Worm (Caenorhabditis elegans) whole organism, dauer: Measurements from ENCODE around the gene cest-5.1.

Source experiments
- unc-62 ChIP-seq: sonication (generic microtip); optimal IDR thresholded peaks from 2 replicates; lab custom pipeline; 2017; ENCODE audit warnings: missing biosample characterization, missing genetic modification reagents, missing genetic modification characterization

cest-5.1 gene

ce11 chrIV:6631704-6632272 is at the start of gene cest-5.1, which contains the start of gene C01B10.9:
cest-5.1 (minus strand) TSS chrIV:6631754.
C01B10.9 (plus strand) TSS chrIV:6632222.
- no peak for TF ChIP-seq unc-62 (GFP tag; lab: Kevin White, UChicago)

ce11 chrIV:6667898-6668297 is 36.3 kb upstream of the cest-5.1 start, which contains the start of gene Y73B6A.1:
Y73B6A.1 (minus strand) TSS chrIV:6667998.
- TF ChIP-seq unc-62 (GFP tag; lab: Kevin White, UChicago), result no peak

ce11 chrIV:6664336-6664735 is 32.8 kb upstream of the cest-5.1 start:
- TF ChIP-seq unc-62 (GFP tag; lab: Kevin White, UChicago), result no peak

ce11 chrIV:6657519-6658031 is 26.0 kb upstream of the cest-5.1 start, which contains the start of gene C01B10.11:
C01B10.11 (plus strand) TSS chrIV:6657981.
- TF ChIP-seq unc-62 (GFP tag; lab: Kevin White, UChicago), result no peak

- TF ChIP-seq unc-62 (GFP tag; lab: Kevin White, UChicago), result no peak
Observed at ce11 chrIV:6655747-6656146, 24.2 kb upstream of the cest-5.1 start.

- TF ChIP-seq unc-62 (GFP tag; lab: Kevin White, UChicago), result no peak
Observed at ce11 chrIV:6653663-6654201, 22.2 kb upstream of the cest-5.1 start.

ce11 chrIV:6652479-6653022 is 21.0 kb upstream of the cest-5.1 start:
- TF ChIP-seq unc-62 (GFP tag; lab: Kevin White, UChicago), result no peak

ce11 chrIV:6648625-6649024 is 17.1 kb upstream of the cest-5.1 start:
- TF ChIP-seq unc-62 (GFP tag; lab: Kevin White, UChicago), result no peak

- TF ChIP-seq unc-62 (GFP tag; lab: Kevin White, UChicago), result no peak
Observed at ce11 chrIV:6646905-6647304, 15.4 kb upstream of the cest-5.1 start.

ce11 chrIV:6645867-6646655 is 14.5 kb upstream of the cest-5.1 start, which contains the start of gene hil-7:
hil-7 (plus strand) TSS chrIV:6646312.
- no peak for TF ChIP-seq unc-62 (GFP tag; lab: Kevin White, UChicago)

- no peak for TF ChIP-seq unc-62 (GFP tag; lab: Kevin White, UChicago)
Observed at ce11 chrIV:6639880-6640279, 8.3 kb upstream of the cest-5.1 start, which contains the start of gene C01B10.6. C01B10.6 (plus strand) TSS chrIV:6640180.

- TF ChIP-seq unc-62 (GFP tag; lab: Kevin White, UChicago), result no peak
Observed at ce11 chrIV:6638256-6638655, 6.7 kb upstream of the cest-5.1 start, which contains the start of gene C01B10.7. C01B10.7 (plus strand) TSS chrIV:6638556.

ce11 chrIV:6634789-6635188 is 3.2 kb upstream of the cest-5.1 start, which contains the start of gene metl-13:
metl-13 (plus strand) TSS chrIV:6635089.
- TF ChIP-seq unc-62 (GFP tag; lab: Kevin White, UChicago), result no peak

- no peak for TF ChIP-seq unc-62 (GFP tag; lab: Kevin White, UChicago)
Observed at ce11 chrIV:6627798-6628197, 3.8 kb downstream of the cest-5.1 start, which contains the start of gene cest-5.2. cest-5.2 (minus strand) TSS chrIV:6627925.

ce11 chrIV:6623390-6623789 is 8.2 kb downstream of the cest-5.1 start, which contains the start of gene C01B10.44:
C01B10.44 (plus strand) TSS chrIV:6623690.
- no peak for TF ChIP-seq unc-62 (GFP tag; lab: Kevin White, UChicago)
